Worm (Caenorhabditis elegans) whole organism, mixed stage, embryonic: ENCODE data around the gene alh-7.

Experiments used
- M03D4.4 ChIP-seq: sonication (generic microtip); optimal IDR thresholded peaks from 2 replicates; lab custom pipeline; 2017; ENCODE audit warnings: mild to moderate bottlenecking, missing genetic modification characterization, missing compliant biosample characterization
- bed-3 ChIP-seq: fragments of 200-800 bp; sonication (Bioruptor generic); optimal IDR thresholded peaks from 3 replicates; lab custom pipeline; 2018; ENCODE audit warnings: mild to moderate bottlenecking, missing genetic modification characterization, moderate library complexity, missing compliant biosample characterization
- blmp-1 ChIP-seq: fragments of 150-350 bp; optimal IDR thresholded peaks from 2 replicates; lab custom pipeline; 2014; ENCODE audit warnings: missing biosample characterization, missing genetic modification characterization
- ceh-39 ChIP-seq: fragments of 150-350 bp; optimal IDR thresholded peaks from 2 replicates; lab custom pipeline; 2014; ENCODE audit warnings: missing biosample characterization, missing genetic modification characterization
- ceh-43 ChIP-seq: fragments of 200-800 bp; sonication (Bioruptor generic); optimal IDR thresholded peaks from 2 replicates; lab custom pipeline; 2018; ENCODE audit warnings: mild to moderate bottlenecking, missing genetic modification characterization, moderate library complexity, missing compliant biosample characterization
- ceh-83 ChIP-seq: fragments of 200-800 bp; sonication (Bioruptor generic); optimal IDR thresholded peaks from 2 replicates; lab custom pipeline; 2018; ENCODE audit warnings: mild to moderate bottlenecking, missing genetic modification characterization, missing compliant biosample characterization
- ces-1 ChIP-seq: fragments of 150-350 bp; optimal IDR thresholded peaks from 2 replicates; lab custom pipeline; 2014; ENCODE audit warnings: missing biosample characterization, missing genetic modification reagents, missing genetic modification characterization
- cnd-1 ChIP-seq: fragments of 200-800 bp; sonication (Bioruptor generic); optimal IDR thresholded peaks from 2 replicates; lab custom pipeline; 2018; ENCODE audit warnings: mild to moderate bottlenecking, missing genetic modification characterization, missing compliant biosample characterization
- drap-1 ChIP-seq: fragments of 200-800 bp; sonication (Bioruptor generic); optimal IDR thresholded peaks from 3 replicates; lab custom pipeline; 2018; ENCODE audit warnings: mild to moderate bottlenecking, missing genetic modification characterization, missing compliant biosample characterization
- elt-3 ChIP-seq: fragments of 150-350 bp; optimal IDR thresholded peaks from 2 replicates; lab custom pipeline; 2014; ENCODE audit warnings: missing biosample characterization, missing genetic modification characterization
- ham-2 ChIP-seq: fragments of 200-800 bp; sonication (Bioruptor generic); optimal IDR thresholded peaks from 2 replicates; lab custom pipeline; 2018; ENCODE audit warnings: mild to moderate bottlenecking, missing genetic modification characterization, missing compliant biosample characterization
- hlh-1 ChIP-seq: fragments of 150-350 bp; optimal IDR thresholded peaks from 2 replicates; lab custom pipeline; 2014; ENCODE audit warnings: missing biosample characterization, missing genetic modification reagents, missing genetic modification characterization
- lin-13 ChIP-seq: fragments of 150-350 bp; optimal IDR thresholded peaks from 2 replicates; lab custom pipeline; 2014; ENCODE audit warnings: missing biosample characterization, missing genetic modification characterization
- lin-32 ChIP-seq: fragments of 200-800 bp; sonication (Bioruptor generic); optimal IDR thresholded peaks from 2 replicates; lab custom pipeline; 2018; ENCODE audit warnings: mild to moderate bottlenecking, missing genetic modification characterization, missing compliant biosample characterization
- lsy-2 ChIP-seq: fragments of 150-350 bp; optimal IDR thresholded peaks from 2 replicates; lab custom pipeline; 2014; ENCODE audit warnings: missing biosample characterization, missing genetic modification characterization
- mab-5 ChIP-seq: fragments of 150-350 bp; optimal IDR thresholded peaks from 2 replicates; lab custom pipeline; 2014; ENCODE audit warnings: missing biosample characterization, missing genetic modification characterization
- mep-1 ChIP-seq: fragments of 150-350 bp; optimal IDR thresholded peaks from 2 replicates; lab custom pipeline; 2017; ENCODE audit warnings: missing biosample characterization, missing genetic modification reagents, missing genetic modification characterization, inconsistent platforms
- mls-2 ChIP-seq: sonication (generic microtip); optimal IDR thresholded peaks from 2 replicates; lab custom pipeline; 2016; ENCODE audit warnings: mild to moderate bottlenecking, missing genetic modification characterization, moderate library complexity, missing compliant biosample characterization
- nhr-2 ChIP-seq: fragments of 150-350 bp; optimal IDR thresholded peaks from 2 replicates; lab custom pipeline; 2014; ENCODE audit warnings: missing biosample characterization, missing genetic modification characterization
- nhr-237 ChIP-seq: fragments of 150-350 bp; optimal IDR thresholded peaks from 2 replicates; lab custom pipeline; 2014; ENCODE audit warnings: missing biosample characterization, missing genetic modification characterization
- nhr-28 ChIP-seq: fragments of 150-350 bp; optimal IDR thresholded peaks from 2 replicates; lab custom pipeline; 2014; ENCODE audit warnings: missing biosample characterization, missing genetic modification characterization
- nhr-76 ChIP-seq: sonication (generic microtip); optimal IDR thresholded peaks from 2 replicates; lab custom pipeline; 2017; ENCODE audit warnings: missing biosample characterization, missing genetic modification characterization
- pha-4 ChIP-seq: fragments of 150-350 bp; optimal IDR thresholded peaks from 2 replicates; lab custom pipeline; 2018; ENCODE audit warnings: missing biosample characterization, missing genetic modification reagents, missing genetic modification characterization
- sem-2 ChIP-seq: fragments of 200-800 bp; sonication (Bioruptor generic); optimal IDR thresholded peaks from 2 replicates; lab custom pipeline; 2018; ENCODE audit warnings: mild to moderate bottlenecking, missing genetic modification characterization, missing compliant biosample characterization
- snpc-4 ChIP-seq: fragments of 150-350 bp; optimal IDR thresholded peaks from 2 replicates; lab custom pipeline; 2014; ENCODE audit warnings: missing biosample characterization, missing genetic modification characterization
- sptf-1 ChIP-seq: sonication (generic microtip); optimal IDR thresholded peaks from 2 replicates; lab custom pipeline; 2017; ENCODE audit warnings: mild to moderate bottlenecking, missing genetic modification characterization, moderate library complexity, missing compliant biosample characterization
- unc-120 ChIP-seq: sonication (generic microtip); optimal IDR thresholded peaks from 2 replicates; lab custom pipeline; 2017; ENCODE audit warnings: missing genetic modification characterization, missing compliant biosample characterization; ENCODE audit not compliant: poor library complexity, severe bottlenecking
- unc-39 ChIP-seq: fragments of 150-350 bp; optimal IDR thresholded peaks from 2 replicates; lab custom pipeline; 2014; ENCODE audit warnings: missing biosample characterization, missing genetic modification characterization
- unc-62 ChIP-seq: fragments of 150-350 bp; optimal IDR thresholded peaks from 2 replicates; lab custom pipeline; 2014; ENCODE audit warnings: missing biosample characterization, missing genetic modification reagents, missing genetic modification characterization
- ztf-11 ChIP-seq: fragments of 150-350 bp; optimal IDR thresholded peaks from 2 replicates; lab custom pipeline; 2014; ENCODE audit warnings: missing biosample characterization, missing genetic modification characterization

The alh-7 gene

ce11 chrII:13529131-13529530 lies 37.5 kb upstream of the alh-7 start:
- no peak for TF ChIP-seq unc-120 (tag; lab: Kevin White, UChicago)
- no peak for TF ChIP-seq ztf-11
- no peak for TF ChIP-seq lin-13 (tag; lab: Kevin White, UChicago)
- TF ChIP-seq ceh-83 (GFP tag; lab: Kevin White, UChicago), result no peak
- no peak for TF ChIP-seq mab-5 (tag; lab: Kevin White, UChicago)
- TF ChIP-seq nhr-237 (tag; lab: Kevin White, UChicago), result no peak

- TF ChIP-seq elt-3 (tag; lab: Kevin White, UChicago), result no peak
- peak; percentile 4 for TF ChIP-seq cnd-1 (tag; lab: Kevin White, UChicago)
Observed at ce11 chrII:13521977-13522404, 30.4 kb upstream of the alh-7 start.

- TF ChIP-seq mep-1, result no peak
- TF ChIP-seq ztf-11, result no peak
- TF ChIP-seq lsy-2 (tag; lab: Kevin White, UChicago), result no peak
- TF ChIP-seq drap-1 (GFP tag; lab: Kevin White, UChicago), result no peak
- TF ChIP-seq ceh-43 (GFP tag; lab: Kevin White, UChicago), result no peak
- no peak for TF ChIP-seq unc-120 (tag; lab: Kevin White, UChicago)
- no peak for TF ChIP-seq mls-2 (tag; lab: Kevin White, UChicago)
- TF ChIP-seq M03D4.4 (tag; lab: Kevin White, UChicago), result no peak
Observed at ce11 chrII:13521179-13521616, 29.6 kb upstream of the alh-7 start.

- no peak for TF ChIP-seq sptf-1 (tag; lab: Kevin White, UChicago)
- no peak for TF ChIP-seq bed-3
- no peak for TF ChIP-seq nhr-28
- no peak for TF ChIP-seq ceh-43 (GFP tag; lab: Kevin White, UChicago)
- TF ChIP-seq ces-1, result no peak
- TF ChIP-seq pha-4 (tag; lab: Kevin White, UChicago), result no peak
- no peak for TF ChIP-seq unc-120 (tag; lab: Kevin White, UChicago)
- TF ChIP-seq M03D4.4 (tag; lab: Kevin White, UChicago), result no peak
- TF ChIP-seq hlh-1 (tag; lab: Kevin White, UChicago), result no peak
- TF ChIP-seq snpc-4 (tag; lab: Kevin White, UChicago), result no peak
- TF ChIP-seq ceh-83 (GFP tag; lab: Kevin White, UChicago), result no peak
- TF ChIP-seq unc-62 (GFP tag; lab: Kevin White, UChicago), result no peak
- TF ChIP-seq mls-2 (tag; lab: Kevin White, UChicago), result no peak
Observed at ce11 chrII:13517600-13517999, 26.0 kb upstream of the alh-7 start, which contains the start of gene sre-45. sre-45 (plus strand) TSS chrII:13517900.

ce11 chrII:13515813-13516212 lies 24.2 kb upstream of the alh-7 start:
- TF ChIP-seq drap-1 (GFP tag; lab: Kevin White, UChicago), result no peak

ce11 chrII:13508607-13509006 lies 17.0 kb upstream of the alh-7 start:
- TF ChIP-seq nhr-76 (tag; lab: Kevin White, UChicago) (no peak), sem-2 (no peak), ztf-11 (no peak), nhr-237 (tag; lab: Kevin White, UChicago) (no peak), nhr-2 (tag; lab: Kevin White, UChicago) (no peak), lsy-2 (tag; lab: Kevin White, UChicago) (no peak), pha-4 (tag; lab: Kevin White, UChicago) (no peak), unc-120 (tag; lab: Kevin White, UChicago) (no peak), mep-1 (no peak), blmp-1 (no peak), hlh-1 (tag; lab: Kevin White, UChicago) (no peak), lin-32 (no peak), lin-13 (tag; lab: Kevin White, UChicago) (no peak), ceh-43 (GFP tag; lab: Kevin White, UChicago) (no peak), elt-3 (tag; lab: Kevin White, UChicago) (no peak), ceh-39 (tag; lab: Kevin White, UChicago) (no peak), unc-39 (tag; lab: Kevin White, UChicago) (no peak), snpc-4 (tag; lab: Kevin White, UChicago) (no peak), ces-1 (no peak), ham-2 (GFP tag; lab: Kevin White, UChicago) (no peak)
